4 fruit fly cellular contexts compared by ENCODE assay signal in genomic region chr3L:484554-485305, dm6.
TF ChIP-seq lines count a peak whose summit lies in the region.

No protein-coding gene starts in this region.

- no peak for TF ChIP-seq CTCF in whole organism, embryonic (GFP tag; optimal IDR thresholded peaks at IDR 0.05; lab: Kevin White, UChicago)

TF ChIP-seq in whole organism, embryonic, 481 proteins besides CTCF, POLR2A, EP300 and RAD21:
- TF ChIP-seq Drgx (GFP tag; IDR thresholded peaks at IDR 0.05; lab: Robert Waterston, UW): peak; percentile 15; the same call in 1 of the 2 replicates
- TF ChIP-seq CG13894 (tag; optimal IDR thresholded peaks at IDR 0.05; lab: Kevin White, UChicago): peak; percentile 42
- TF ChIP-seq yki (optimal IDR thresholded peaks at IDR 0.05; lab: Kevin White, UChicago): no peak
- 0 out of 2 replicates have a peak, but pooled peaks have one; percentile 41 for TF ChIP-seq crol (GFP tag; IDR thresholded peaks at IDR 0.05; lab: Robert Waterston, UW)
- 0 out of 4 replicates have a peak, but pooled peaks have one; percentile 41 for TF ChIP-seq chinmo (GFP tag; IDR thresholded peaks at IDR 0.05; lab: Robert Waterston, UW; ENCODE audit: partially characterized antibody)
- TF ChIP-seq nom (GFP tag; optimal IDR thresholded peaks at IDR 0.05; lab: Kevin White, UChicago): peak; percentile 14
- TF ChIP-seq bsh (GFP tag; optimal IDR thresholded peaks at IDR 0.05; lab: Kevin White, UChicago): peak in 1 of 2 experiments; percentile 11
- no peak for TF ChIP-seq CG2129 (GFP tag; IDR thresholded peaks at IDR 0.05; lab: Robert Waterston, UW; ENCODE audit: partially characterized antibody)
TF ChIP-seq in whole organism, embryonic: peak in this region for 6.

TF ChIP-seq in whole organism, prepupa, 60 proteins besides CTCF, POLR2A, EP300 and RAD21 (continues in another document):
- peak; percentile 35 for TF ChIP-seq Eip75B (GFP tag; optimal IDR thresholded peaks at IDR 0.05; lab: Kevin White, UChicago)
- TF ChIP-seq ss (GFP tag; optimal IDR thresholded peaks at IDR 0.05; lab: Kevin White, UChicago): peak; percentile 46 to 54
- TF ChIP-seq Eip93F (GFP tag; optimal IDR thresholded peaks at IDR 0.05; lab: Kevin White, UChicago): no peak
- TF ChIP-seq CG10669 (GFP tag; optimal IDR thresholded peaks at IDR 0.05; lab: Kevin White, UChicago): peak; percentile 52
- TF ChIP-seq OdsH (GFP tag; optimal IDR thresholded peaks at IDR 0.05; lab: Kevin White, UChicago): peak; percentile 5
- no peak for TF ChIP-seq CG11902 (GFP tag; optimal IDR thresholded peaks at IDR 0.05; lab: Kevin White, UChicago)
- peak; percentile 1 for TF ChIP-seq Sox15 (GFP tag; optimal IDR thresholded peaks at IDR 0.05; lab: Kevin White, UChicago)
- no peak for TF ChIP-seq Hr38 (GFP tag; optimal IDR thresholded peaks at IDR 0.05; lab: Kevin White, UChicago)
- no peak for TF ChIP-seq cyc (GFP tag; optimal IDR thresholded peaks at IDR 0.05; lab: Kevin White, UChicago)
- no peak for TF ChIP-seq vri (GFP tag; optimal IDR thresholded peaks at IDR 0.05; lab: Kevin White, UChicago)
- no peak for TF ChIP-seq dac (GFP tag; optimal IDR thresholded peaks at IDR 0.05; lab: Kevin White, UChicago)
- 0 out of 2 replicates have a peak, but pooled peaks have one; percentile 8 for TF ChIP-seq CG15336 (GFP tag; IDR thresholded peaks at IDR 0.05; lab: Robert Waterston, UW)
- peak; percentile 36 for TF ChIP-seq Sox102F (GFP tag; optimal IDR thresholded peaks at IDR 0.05; lab: Kevin White, UChicago)
- peak; percentile 36 for TF ChIP-seq CG31627 (GFP tag; optimal IDR thresholded peaks at IDR 0.05; lab: Kevin White, UChicago)
- no peak for TF ChIP-seq CG6854 (GFP tag; optimal IDR thresholded peaks at IDR 0.05; lab: Kevin White, UChicago)
- TF ChIP-seq acj6 (GFP tag; optimal IDR thresholded peaks at IDR 0.05; lab: Kevin White, UChicago): peak; percentile 16
- peak; percentile 2 for TF ChIP-seq CG3919 (GFP tag; optimal IDR thresholded peaks at IDR 0.05; lab: Kevin White, UChicago)
- TF ChIP-seq CG34406 (GFP tag; optimal IDR thresholded peaks at IDR 0.05; lab: Kevin White, UChicago): peak; percentile 0
- TF ChIP-seq lz (GFP tag; optimal IDR thresholded peaks at IDR 0.05; lab: Kevin White, UChicago): peak; percentile 9
- TF ChIP-seq fd85E (GFP tag; optimal IDR thresholded peaks at IDR 0.05; lab: Kevin White, UChicago): no peak
- peak; percentile 21 for TF ChIP-seq esn (GFP tag; optimal IDR thresholded peaks at IDR 0.05; lab: Kevin White, UChicago)
- TF ChIP-seq CG1621 (tag; optimal IDR thresholded peaks at IDR 0.05; lab: Kevin White, UChicago): no peak
- peak; percentile 47 for TF ChIP-seq Sox14 (GFP tag; optimal IDR thresholded peaks at IDR 0.05; lab: Kevin White, UChicago)
- TF ChIP-seq dsx (GFP tag; optimal IDR thresholded peaks at IDR 0.05; lab: Kevin White, UChicago; ENCODE audit: poor library complexity, severe bottlenecking): peak; percentile 28
- peak; percentile 63 for TF ChIP-seq Eip78C (GFP tag; lab: Kevin White, UChicago)
- peak; percentile 64 for TF ChIP-seq CG3032 (tag; optimal IDR thresholded peaks at IDR 0.05; lab: Kevin White, UChicago)
- TF ChIP-seq topi (GFP tag; optimal IDR thresholded peaks at IDR 0.05; lab: Kevin White, UChicago): peak; percentile 32

TF ChIP-seq in whole organism, pupa, 21 proteins besides CTCF, POLR2A, EP300 and RAD21:
- peak; percentile 1 for TF ChIP-seq Pif1B (GFP tag; optimal IDR thresholded peaks at IDR 0.05; lab: Kevin White, UChicago)
- no peak for TF ChIP-seq CG4496 (GFP tag; IDR thresholded peaks at IDR 0.05; lab: Robert Waterston, UW)
- TF ChIP-seq CG10348 (GFP tag; IDR thresholded peaks at IDR 0.05; lab: Robert Waterston, UW): no peak
- TF ChIP-seq CG9948 (tag; optimal IDR thresholded peaks at IDR 0.05; lab: Kevin White, UChicago): peak; percentile 71
- TF ChIP-seq CG32121 (GFP tag; IDR thresholded peaks at IDR 0.05; lab: Robert Waterston, UW): no peak
- TF ChIP-seq CG13204 (GFP tag; optimal IDR thresholded peaks at IDR 0.05; lab: Kevin White, UChicago): no peak
- peak; percentile 76 for TF ChIP-seq CG8159 (tag; optimal IDR thresholded peaks at IDR 0.05; lab: Kevin White, UChicago)
- no peak for TF ChIP-seq fd96Ca (GFP tag; IDR thresholded peaks at IDR 0.05; lab: Robert Waterston, UW)
- no peak for TF ChIP-seq Ets98B (GFP tag; IDR thresholded peaks at IDR 0.05; lab: Robert Waterston, UW)
- TF ChIP-seq CG34367 (tag; optimal IDR thresholded peaks at IDR 0.05; lab: Kevin White, UChicago): peak; percentile 60
- TF ChIP-seq Pif1A (GFP tag; optimal IDR thresholded peaks at IDR 0.05; lab: Kevin White, UChicago): peak; percentile 10
- no peak for TF ChIP-seq D1 (tag; optimal IDR thresholded peaks at IDR 0.05; lab: Kevin White, UChicago)
- TF ChIP-seq CG12605 (GFP tag; IDR thresholded peaks at IDR 0.05; lab: Robert Waterston, UW): no peak
- peak; percentile 65 for TF ChIP-seq CG17806 (tag; optimal IDR thresholded peaks at IDR 0.05; lab: Kevin White, UChicago)
- TF ChIP-seq gl (tag; optimal IDR thresholded peaks at IDR 0.05; lab: Kevin White, UChicago): peak; percentile 38
- peak; percentile 60 for TF ChIP-seq CG14655 (GFP tag; optimal IDR thresholded peaks at IDR 0.05; lab: Kevin White, UChicago)
- no peak for TF ChIP-seq rn (GFP tag; IDR thresholded peaks at IDR 0.05; lab: Robert Waterston, UW)
- TF ChIP-seq CG8301 (tag; optimal IDR thresholded peaks at IDR 0.05; lab: Kevin White, UChicago): peak; percentile 63
- TF ChIP-seq CG15710 (tag; optimal IDR thresholded peaks at IDR 0.05; lab: Kevin White, UChicago): peak; percentile 71
- peak; percentile 94 for TF ChIP-seq EcR (GFP tag; optimal IDR thresholded peaks at IDR 0.05; lab: Kevin White, UChicago)
- no peak for TF ChIP-seq Snoo (tag; optimal IDR thresholded peaks at IDR 0.05; lab: Kevin White, UChicago)

TF ChIP-seq in whole organism, wandering third instar larva, 38 proteins besides CTCF, POLR2A, EP300 and RAD21:
- peak; percentile 5 for TF ChIP-seq psq (GFP tag; optimal IDR thresholded peaks at IDR 0.05; lab: Kevin White, UChicago)
- peak; percentile 3 for TF ChIP-seq dmrt93B (GFP tag; optimal IDR thresholded peaks at IDR 0.05; lab: Kevin White, UChicago)
- TF ChIP-seq Hr83 (GFP tag; optimal IDR thresholded peaks at IDR 0.05; lab: Kevin White, UChicago; ENCODE audit: poor library complexity, severe bottlenecking): no peak
- no peak for TF ChIP-seq Jra (GFP tag; optimal IDR thresholded peaks at IDR 0.05; lab: Kevin White, UChicago)
- no peak for TF ChIP-seq OdsH (GFP tag; optimal IDR thresholded peaks at IDR 0.05; lab: Kevin White, UChicago)
- TF ChIP-seq CG32264 (GFP tag; optimal IDR thresholded peaks at IDR 0.05; lab: Kevin White, UChicago): no peak
- peak; percentile 20 for TF ChIP-seq fru (GFP tag; optimal IDR thresholded peaks at IDR 0.05; lab: Kevin White, UChicago)
- TF ChIP-seq woc (GFP tag; optimal IDR thresholded peaks at IDR 0.05; lab: Kevin White, UChicago): peak; percentile 44

Comparison
In these comparisons a context has a peak if more than half of its experiments do, and no peak if none do; other contexts are left out.
1. Of the 7 proteins assayed by ChIP-seq in both whole organism, embryonic and whole organism, prepupa: peak only in whole organism, embryonic: none; only in whole organism, prepupa: Hr39 and Sox102F; in both: none; in neither: 5.